Fruit fly (Drosophila melanogaster) whole organism, embryonic: Measurements from ENCODE around the gene Rdh.

Experiments
- Abd-B ChIP-seq: fragments of 200-800 bp; sonication (Bioruptor generic); optimal IDR thresholded peaks from 2 replicates; lab custom pipeline; 2018; ENCODE audit warnings: missing biosample characterization, mild to moderate bottlenecking, missing genetic modification characterization, moderate library complexity
- Asciz ChIP-seq: fragments of 200-800 bp; sonication (Bioruptor generic); optimal IDR thresholded peaks from 2 replicates; lab custom pipeline; 2017; ENCODE audit warnings: missing biosample characterization, mild to moderate bottlenecking, missing genetic modification characterization, missing genetic modification reagents
- CG10147 ChIP-seq: fragments of 200-800 bp; sonication (Bioruptor generic); optimal IDR thresholded peaks from 2 replicates; lab custom pipeline; 2019; ENCODE audit warnings: missing biosample characterization, mild to moderate bottlenecking, missing genetic modification characterization, moderate library complexity
- CG11093 ChIP-seq: fragments of 200-800 bp; sonication (Bioruptor generic); IDR thresholded peaks from 3 replicates; pipeline ENCODE4 v1.3.6; 2022; ENCODE audit warnings: missing biosample characterization, missing genetic modification characterization
- CG11695 ChIP-seq: fragments of 200-800 bp; sonication (Bioruptor generic); IDR thresholded peaks from 3 replicates; pipeline ENCODE4 v1.3.6; 2022; ENCODE audit warnings: missing biosample characterization, missing genetic modification characterization
- CG11696 ChIP-seq: fragments of 200-800 bp; sonication (Bioruptor generic); IDR thresholded peaks from 2 replicates; pipeline ENCODE4 v1.3.6; 2022; ENCODE audit warnings: missing biosample characterization, missing genetic modification characterization
- CG17359 ChIP-seq: fragments of 200-800 bp; sonication (Bioruptor generic); optimal IDR thresholded peaks from 3 replicates; lab custom pipeline; 2018; ENCODE audit warnings: missing biosample characterization, mild to moderate bottlenecking, missing genetic modification characterization, moderate library complexity
- CG17829 ChIP-seq: fragments of 200-800 bp; optimal IDR thresholded peaks from 2 replicates; lab custom pipeline; 2019; ENCODE audit warnings: missing biosample characterization, mild to moderate bottlenecking, missing genetic modification characterization, moderate library complexity
- CG31224 ChIP-seq: fragments of 200-800 bp; sonication (Bioruptor generic); IDR thresholded peaks from 2 replicates; pipeline ENCODE4 v1.3.6; 2022; ENCODE audit warnings: missing biosample characterization, missing genetic modification characterization
- CG3163 ChIP-seq: fragments of 200-800 bp; sonication (Bioruptor generic); optimal IDR thresholded peaks from 3 replicates; lab custom pipeline; 2016; ENCODE audit warnings: missing biosample characterization, missing genetic modification characterization
- CG3407 ChIP-seq: fragments of 200-800 bp; sonication (Bioruptor generic); optimal IDR thresholded peaks from 2 replicates; lab custom pipeline; 2018; ENCODE audit warnings: missing biosample characterization, mild to moderate bottlenecking, missing genetic modification characterization
- CG34376 ChIP-seq: fragments of 200-800 bp; sonication (Bioruptor generic); optimal IDR thresholded peaks from 2 replicates; lab custom pipeline; 2018; ENCODE audit warnings: missing biosample characterization, mild to moderate bottlenecking, missing genetic modification characterization
- CG4282 ChIP-seq: fragments of 200-800 bp; sonication (Bioruptor generic); optimal IDR thresholded peaks from 2 replicates; lab custom pipeline; 2016; ENCODE audit warnings: missing biosample characterization, missing genetic modification characterization
- CG6689 ChIP-seq: fragments of 200-800 bp; sonication (Bioruptor generic); IDR thresholded peaks from 2 replicates; pipeline ENCODE4 v1.3.6; 2022; ENCODE audit warnings: missing biosample characterization, missing genetic modification characterization
- CG6813 ChIP-seq: fragments of 200-800 bp; sonication (Bioruptor generic); optimal IDR thresholded peaks from 2 replicates; lab custom pipeline; 2017; ENCODE audit warnings: missing biosample characterization, missing genetic modification characterization, mild to moderate bottlenecking, moderate library complexity, missing genetic modification reagents
- CG7372 ChIP-seq: fragments of 200-800 bp; sonication (Bioruptor generic); IDR thresholded peaks from 2 replicates; pipeline ENCODE4 v1.3.6; 2022; ENCODE audit warnings: missing biosample characterization, missing genetic modification characterization
- CG7745 ChIP-seq: fragments of 200-800 bp; sonication (Bioruptor generic); optimal IDR thresholded peaks from 2 replicates; lab custom pipeline; 2018; ENCODE audit warnings: missing biosample characterization, mild to moderate bottlenecking, missing genetic modification characterization, moderate library complexity
- CG7928 ChIP-seq: fragments of 200-800 bp; sonication (Bioruptor generic); optimal IDR thresholded peaks from 2 replicates; lab custom pipeline; 2017; ENCODE audit warnings: missing biosample characterization, mild to moderate bottlenecking, missing genetic modification characterization
- CG9437 ChIP-seq: fragments of 200-800 bp; sonication (Bioruptor generic); optimal IDR thresholded peaks from 2 replicates; lab custom pipeline; 2018; ENCODE audit warnings: missing biosample characterization, mild to moderate bottlenecking, missing genetic modification characterization
- D ChIP-seq, 2 experiments: fragments of 200-800 bp in 1 of 2; fragments of >200 bp in 1 of 2; sonication (Bioruptor generic) in 1 of 2; optimal IDR thresholded peaks; 2 replicates in 1 of 2; 3 replicates in 1 of 2; lab custom pipeline; 2017; ENCODE audit warnings: mild to moderate bottlenecking in 1 of 2, missing biosample characterization in 1 of 2, missing genetic modification characterization in 1 of 2, missing genetic modification reagents in 1 of 2
- Dbx ChIP-seq: fragments of 200-800 bp; sonication (Bioruptor generic); IDR thresholded peaks from 3 replicates; pipeline ENCODE4 v1.3.6; 2022; ENCODE audit warnings: missing biosample characterization, missing genetic modification characterization
- Dek ChIP-seq: fragments of 200-800 bp; sonication (Bioruptor generic); optimal IDR thresholded peaks from 3 replicates; lab custom pipeline; 2019; ENCODE audit warnings: missing biosample characterization, mild to moderate bottlenecking, missing genetic modification characterization, moderate library complexity
- Dip2 ChIP-seq: fragments of 200-800 bp; sonication (Bioruptor generic); IDR thresholded peaks from 2 replicates; pipeline ENCODE4 v1.3.6; 2022; ENCODE audit warnings: missing biosample characterization, missing genetic modification characterization
- Elba2 ChIP-seq: fragments of 200-800 bp; sonication (Bioruptor generic); optimal IDR thresholded peaks from 3 replicates; lab custom pipeline; 2016; ENCODE audit warnings: missing biosample characterization, missing genetic modification characterization
- HLH3B ChIP-seq: fragments of 200-800 bp; sonication (Bioruptor generic); IDR thresholded peaks from 2 replicates; pipeline ENCODE4 v1.3.6; 2022; ENCODE audit warnings: missing biosample characterization, missing genetic modification characterization
- HLH54F ChIP-seq: fragments of 200-800 bp; sonication (Bioruptor generic); optimal IDR thresholded peaks from 3 replicates; lab custom pipeline; 2016; ENCODE audit warnings: missing biosample characterization, missing genetic modification characterization
- Kr ChIP-seq: fragments of 200-800 bp; sonication (Bioruptor generic); optimal IDR thresholded peaks from 2 replicates; lab custom pipeline; 2017; ENCODE audit warnings: missing biosample characterization, mild to moderate bottlenecking, missing genetic modification characterization
- MBD-R2 ChIP-seq: fragments of 200-800 bp; sonication (Bioruptor generic); IDR thresholded peaks from 2 replicates; pipeline ENCODE4 v1.3.6; 2022; ENCODE audit warnings: missing biosample characterization, missing genetic modification characterization
- Side ChIP-seq: fragments of 200-800 bp; sonication (Bioruptor generic); optimal IDR thresholded peaks from 2 replicates; lab custom pipeline; 2016; ENCODE audit warnings: missing biosample characterization, missing genetic modification characterization
- TFAM ChIP-seq: fragments of 200-800 bp; sonication (Bioruptor generic); optimal IDR thresholded peaks from 2 replicates; lab custom pipeline; 2017; ENCODE audit warnings: missing biosample characterization, missing genetic modification characterization, inconsistent platforms
- al ChIP-seq: fragments of 200-800 bp; sonication (Bioruptor generic); IDR thresholded peaks from 2 replicates; pipeline ENCODE4 v1.3.6; 2022; ENCODE audit warnings: missing biosample characterization, missing genetic modification characterization
- amos ChIP-seq: fragments of 200-800 bp; sonication (Bioruptor generic); IDR thresholded peaks from 2 replicates; pipeline ENCODE4 v1.3.6; 2022; ENCODE audit warnings: missing biosample characterization, missing genetic modification characterization; ENCODE audit not compliant: partially characterized antibody
- ase ChIP-seq: fragments of 200-800 bp; sonication (Bioruptor generic); IDR thresholded peaks from 3 replicates; pipeline ENCODE4 v1.3.6; 2022; ENCODE audit warnings: missing biosample characterization, missing genetic modification characterization
- bbx ChIP-seq: fragments of 200-800 bp; sonication (Bioruptor generic); IDR thresholded peaks from 2 replicates; pipeline ENCODE4 v1.3.6; 2022; ENCODE audit warnings: missing biosample characterization, missing genetic modification characterization; ENCODE audit not compliant: partially characterized antibody
- bowl ChIP-seq: fragments of 200-800 bp; sonication (Bioruptor generic); IDR thresholded peaks from 2 replicates; pipeline ENCODE4 v1.3.6; 2022; ENCODE audit warnings: missing biosample characterization, missing genetic modification characterization
- btn ChIP-seq: fragments of 200-800 bp; sonication (Bioruptor generic); optimal IDR thresholded peaks from 2 replicates; lab custom pipeline; 2016; ENCODE audit warnings: missing biosample characterization, missing genetic modification characterization
- danr ChIP-seq: fragments of 200-800 bp; sonication (Bioruptor generic); IDR thresholded peaks from 2 replicates; pipeline ENCODE4 v1.3.6; 2022; ENCODE audit warnings: missing biosample characterization, missing genetic modification characterization
- emc ChIP-seq: fragments of 200-800 bp; sonication (Bioruptor generic); optimal IDR thresholded peaks from 2 replicates; lab custom pipeline; 2016; ENCODE audit warnings: missing biosample characterization, missing genetic modification characterization
- fd96Cb ChIP-seq: fragments of 200-800 bp; sonication (Bioruptor generic); optimal IDR thresholded peaks from 2 replicates; lab custom pipeline; 2018; ENCODE audit warnings: missing biosample characterization, mild to moderate bottlenecking, missing genetic modification characterization, moderate library complexity
- otp ChIP-seq: fragments of 200-800 bp; sonication (Bioruptor generic); IDR thresholded peaks from 3 replicates; pipeline ENCODE4, ENCODE4 v1.3.6; 2022; ENCODE audit warnings: missing biosample characterization, missing genetic modification characterization
- peb ChIP-seq: fragments of 200-800 bp; sonication (Bioruptor generic); IDR thresholded peaks from 2 replicates; pipeline ENCODE4 v1.3.6; 2022; ENCODE audit warnings: missing biosample characterization, missing genetic modification characterization
- phol ChIP-seq: fragments of 200-800 bp; sonication (Bioruptor generic); optimal IDR thresholded peaks from 3 replicates; lab custom pipeline; 2018; ENCODE audit warnings: missing biosample characterization, mild to moderate bottlenecking, missing genetic modification characterization, moderate library complexity
- row ChIP-seq: fragments of 200-800 bp; sonication (Bioruptor generic); IDR thresholded peaks from 3 replicates; pipeline ENCODE4 v1.3.6; 2022; ENCODE audit warnings: missing biosample characterization, missing genetic modification characterization
- slbo ChIP-seq: fragments of 200-800 bp; sonication (Bioruptor generic); IDR thresholded peaks from 2 replicates; pipeline ENCODE4 v1.3.6; 2022; ENCODE audit warnings: missing biosample characterization, missing genetic modification characterization
- ssp ChIP-seq: fragments of 200-800 bp; sonication (Bioruptor generic); IDR thresholded peaks from 2 replicates; pipeline ENCODE4 v1.3.6; 2022; ENCODE audit warnings: missing biosample characterization, missing genetic modification characterization
- sug ChIP-seq: fragments of 200-800 bp; optimal IDR thresholded peaks from 2 replicates; lab custom pipeline; 2019; ENCODE audit warnings: missing biosample characterization, mild to moderate bottlenecking, missing genetic modification characterization, moderate library complexity
- tio ChIP-seq: fragments of 200-800 bp; sonication (Bioruptor generic); optimal IDR thresholded peaks from 2 replicates; lab custom pipeline; 2017; ENCODE audit warnings: missing biosample characterization, missing genetic modification characterization, inconsistent platforms
- twi ChIP-seq: fragments of 200-800 bp; optimal IDR thresholded peaks from 2 replicates; lab custom pipeline; 2019; ENCODE audit warnings: missing biosample characterization, mild to moderate bottlenecking, missing genetic modification characterization, moderate library complexity
- zfh2 ChIP-seq: fragments of 200-800 bp; sonication (Bioruptor generic); optimal IDR thresholded peaks from 2 replicates; lab custom pipeline; 2016; ENCODE audit warnings: missing biosample characterization, missing genetic modification characterization

Gene Rdh

DNA sequence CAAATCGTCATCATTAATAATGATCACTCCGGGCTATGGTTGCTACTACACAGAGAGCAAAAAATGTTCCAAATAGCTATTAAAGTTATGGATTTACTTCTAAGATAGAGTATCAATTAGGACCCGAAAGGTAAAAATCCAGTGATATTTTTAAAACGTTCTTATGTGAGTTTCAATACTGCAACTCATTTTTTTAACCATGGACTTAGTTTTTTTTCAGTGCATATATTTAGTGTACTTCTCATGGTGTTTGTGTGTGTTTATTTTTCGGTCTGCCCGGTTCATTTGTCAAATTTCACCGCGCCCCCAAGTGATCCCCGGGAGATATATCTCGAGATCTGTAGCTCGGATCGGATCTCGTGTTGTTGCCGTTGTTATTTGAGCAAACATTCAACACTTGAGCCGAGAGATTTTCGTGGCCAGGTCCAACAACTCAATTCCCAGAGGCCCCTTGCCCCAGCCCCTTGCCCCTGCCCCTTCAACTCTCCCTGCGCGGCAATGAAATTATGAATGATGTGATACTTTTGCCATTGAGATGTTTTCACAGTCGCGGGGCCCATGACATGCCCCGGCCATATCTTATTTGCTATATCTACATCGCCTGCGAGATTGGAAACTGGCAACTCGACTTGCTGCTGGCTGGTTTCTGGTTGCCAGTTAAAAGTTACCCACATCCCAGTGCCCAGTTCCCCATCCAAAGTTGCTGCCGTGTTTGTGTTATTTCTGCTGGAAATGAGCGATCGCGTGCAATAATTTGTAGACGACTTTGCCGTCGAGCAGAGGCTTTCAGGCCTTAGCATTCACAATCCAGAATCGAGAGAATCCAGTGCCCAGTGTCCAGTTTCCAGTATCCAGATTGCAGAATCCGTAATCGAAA is 37.5 kb downstream of the Rdh start (continued):
- TF ChIP-seq CG7928 (GFP tag; lab: Kevin White, UChicago) (no peak), CG7372 (no peak), CG6689 (GFP tag; lab: Robert Waterston, UW) (peak; percentile 48), Kr (GFP tag; lab: Kevin White, UChicago) (no peak), ssp (GFP tag; lab: Robert Waterston, UW) (peak; percentile 38), Abd-B (GFP tag; lab: Kevin White, UChicago) (peak; percentile 26), ase (GFP tag; lab: Robert Waterston, UW) (no peak), CG34376 (GFP tag; lab: Kevin White, UChicago) (no peak), D (optimal IDR thresholded peaks at IDR 0.05; lab: Kevin White, UChicago) (no peak), D (GFP tag; optimal IDR thresholded peaks at IDR 0.05; lab: Kevin White, UChicago) (peak; percentile 81), CG11695 (GFP tag; lab: Robert Waterston, UW) (0 out of 3 replicates have a peak, but pooled peaks have one; percentile 54), CG7745 (peak; percentile 57), btn (peak; percentile 65), bowl (GFP tag; lab: Robert Waterston, UW) (no peak), sug (tag; lab: Kevin White, UChicago) (no peak), bbx (GFP tag; lab: Robert Waterston, UW) (no peak), CG6813 (GFP tag; lab: Kevin White, UChicago) (peak; percentile 63), CG11093 (0 out of 3 replicates have a peak, but pooled peaks have one; percentile 28), HLH3B (peak; percentile 58; the same call in 1 of the 2 replicates), CG10147 (GFP tag; lab: Kevin White, UChicago) (no peak), CG11696 (GFP tag; lab: Robert Waterston, UW) (no peak), amos (no peak), peb (GFP tag; lab: Robert Waterston, UW) (peak; percentile 54; the same call in 1 of the 2 replicates), zfh2 (GFP tag; lab: Kevin White, UChicago) (no peak), CG17829 (tag; lab: Kevin White, UChicago) (peak; percentile 82), tio (GFP tag; lab: Kevin White, UChicago) (peak; percentile 74), CG31224 (GFP tag; lab: Robert Waterston, UW) (no peak), Side (GFP tag; lab: Kevin White, UChicago) (peak; percentile 10), CG9437 (peak; percentile 46), phol (tag; lab: Kevin White, UChicago) (peak; percentile 85), TFAM (GFP tag; lab: Kevin White, UChicago) (peak; percentile 34), emc (GFP tag; lab: Kevin White, UChicago) (no peak), al (GFP tag; lab: Robert Waterston, UW) (no peak), Asciz (GFP tag; lab: Kevin White, UChicago) (peak; percentile 16), CG3163 (GFP tag; lab: Kevin White, UChicago) (no peak), MBD-R2 (no peak), danr (GFP tag; lab: Robert Waterston, UW) (no peak), CG17359 (tag; lab: Kevin White, UChicago) (peak; percentile 40), twi (tag; lab: Kevin White, UChicago) (peak; percentile 60), CG3407 (GFP tag; lab: Kevin White, UChicago) (peak; percentile 8), Dbx (no peak), Dek (tag; lab: Kevin White, UChicago) (no peak), row (GFP tag; lab: Robert Waterston, UW) (peak; percentile 74), fd96Cb (tag; lab: Kevin White, UChicago) (peak; percentile 81), Dip2 (no peak), otp (GFP tag; lab: Robert Waterston, UW) (peak; percentile 83), Elba2 (GFP tag; lab: Kevin White, UChicago) (no peak), CG4282 (GFP tag; lab: Kevin White, UChicago) (no peak), slbo (GFP tag; lab: Robert Waterston, UW) (peak; percentile 48), HLH54F (GFP tag; lab: Kevin White, UChicago) (peak; percentile 3)
